Worm (Caenorhabditis elegans): Measurements from ENCODE around the gene smim-14.

smim-14 gene

ce11 chrIII:3487133-3487532 lies 17.6 kb upstream of the smim-14 start:
- TF ChIP-seq nhr-23 (tag; optimal IDR thresholded peaks at IDR 0.05) (peak; percentile 51), elt-2 (tag; optimal IDR thresholded peaks at IDR 0.05) (no peak)

ce11 chrIII:3486055-3486454 lies 16.5 kb upstream of the smim-14 start:
- TF ChIP-seq nfya-1 (tag; optimal IDR thresholded peaks at IDR 0.05; ENCODE audit: insufficient read depth) (no peak), nhr-23 (tag; optimal IDR thresholded peaks at IDR 0.05) (peak; percentile 6), nhr-12 (tag; optimal IDR thresholded peaks at IDR 0.05) (no peak), nhr-43 (tag; optimal IDR thresholded peaks at IDR 0.05; ENCODE audit: poor library complexity, severe bottlenecking) (peak; percentile 3), lin-39 (tag; optimal IDR thresholded peaks at IDR 0.05) (no peak)

- no peak for TF ChIP-seq ama-1 (optimal IDR thresholded peaks at IDR 0.05)
- no peak for TF ChIP-seq nfya-1 (tag; optimal IDR thresholded peaks at IDR 0.05; ENCODE audit: insufficient read depth)
- no peak for TF ChIP-seq R02D3.7 (tag; optimal IDR thresholded peaks at IDR 0.05)
- no peak for TF ChIP-seq nhr-12 (tag; optimal IDR thresholded peaks at IDR 0.05)
- no peak for TF ChIP-seq skn-1 (tag; optimal IDR thresholded peaks at IDR 0.05)
These were observed 15.4 kb upstream of the smim-14 start for ce11 chrIII:3484995-3485394.

- TF ChIP-seq zag-1 (tag; optimal IDR thresholded peaks at IDR 0.05) (no peak), nhr-12 (tag; optimal IDR thresholded peaks at IDR 0.05) (no peak), ceh-9 (tag; optimal IDR thresholded peaks at IDR 0.05) (no peak), ztf-4 (tag; optimal IDR thresholded peaks at IDR 0.05) (no peak), egl-5 (tag; optimal IDR thresholded peaks at IDR 0.05) (no peak)
These were observed 12.7 kb upstream of the smim-14 start, which contains the start of gene C34C12.6 for ce11 chrIII:3482291-3482690. Gene C34C12.6 (plus strand): TSS chrIII:3482591.

- TF ChIP-seq nhr-23 (tag; optimal IDR thresholded peaks at IDR 0.05), result peak; percentile 51
- no peak for TF ChIP-seq tbx-2 (tag; optimal IDR thresholded peaks at IDR 0.05)
These were observed 11.4 kb upstream of the smim-14 start for ce11 chrIII:3480950-3481349.

ce11 chrIII:3480236-3480635 lies 10.7 kb upstream of the smim-14 start:
- TF ChIP-seq ZK546.5 (tag; optimal IDR thresholded peaks at IDR 0.05) (no peak), nhr-23 (tag; optimal IDR thresholded peaks at IDR 0.05) (peak; percentile 34), skn-1 (tag; optimal IDR thresholded peaks at IDR 0.05) (no peak), nhr-77 (tag; optimal IDR thresholded peaks at IDR 0.05) (no peak), nhr-25 (tag; optimal IDR thresholded peaks at IDR 0.05) (peak; percentile 71)

- TF ChIP-seq hmg-11 (tag; optimal IDR thresholded peaks at IDR 0.05) (no peak), elt-1 (tag; optimal IDR thresholded peaks at IDR 0.05) (peak; percentile 86), nfya-1 (tag; optimal IDR thresholded peaks at IDR 0.05; ENCODE audit: insufficient read depth) (peak; percentile 80), snpc-4 (tag; optimal IDR thresholded peaks at IDR 0.05) (no peak)
These were observed 9.4 kb upstream of the smim-14 start for ce11 chrIII:3478795-3479398.

- TF ChIP-seq lin-15B (tag; optimal IDR thresholded peaks at IDR 0.05) (no peak), elt-1 (tag; optimal IDR thresholded peaks at IDR 0.05) (no peak), lsy-12 (tag; optimal IDR thresholded peaks at IDR 0.05) (no peak), ZK546.5 (tag; optimal IDR thresholded peaks at IDR 0.05) (no peak), snpc-4 (tag; optimal IDR thresholded peaks at IDR 0.05) (no peak), fkh-10 (GFP tag; optimal IDR thresholded peaks at IDR 0.05) (no peak), mdl-1 (tag; optimal IDR thresholded peaks at IDR 0.05) (no peak), tbx-2 (tag; optimal IDR thresholded peaks at IDR 0.05) (no peak), pha-4 (tag; optimal IDR thresholded peaks at IDR 0.05) (no peak), lin-39 (tag; optimal IDR thresholded peaks at IDR 0.05) (no peak), fkh-2 (tag; optimal IDR thresholded peaks at IDR 0.05) (no peak), nhr-43 (tag; optimal IDR thresholded peaks at IDR 0.05; ENCODE audit: poor library complexity, severe bottlenecking) (no peak)
These were observed 7.8 kb upstream of the smim-14 start for ce11 chrIII:3477375-3477774.

Measured in whole organism, L3 larva.